Worm (Caenorhabditis elegans) whole organism, L1 larva: ENCODE measurements around the gene C55A6.7.

Experiments
- efl-1 ChIP-seq, 4 experiments: fragments of 150-350 bp; optimal IDR thresholded peaks in 3 of 4; peaks in 1 of 4; 1 replicate in 1 of 4; 2 replicates in 3 of 4; lab custom pipeline; 2014; ENCODE audit warnings: missing biosample characterization in 2 of 4, missing genetic modification characterization in 2 of 4, missing genetic modification reagents in 2 of 4
- egl-27 ChIP-seq, 2 experiments: fragments of 150-350 bp in 1 of 2; sonication (generic microtip); optimal IDR thresholded peaks; 3 replicates each; lab custom pipeline; 2017 to 2018; ENCODE audit warnings: missing biosample characterization in 2 of 2, missing genetic modification characterization in 2 of 2, missing genetic modification reagents in 2 of 2
- ets-5 ChIP-seq: fragments of 200-800 bp; sonication (Bioruptor generic); IDR thresholded peaks from 2 replicates; pipeline ENCODE4 v1.3.6; 2022; ENCODE audit warnings: missing genetic modification characterization, missing compliant biosample characterization
- nhr-237 ChIP-seq: fragments of 150-350 bp; optimal IDR thresholded peaks from 2 replicates; lab custom pipeline; 2014; ENCODE audit warnings: missing biosample characterization, missing genetic modification characterization
- nhr-77 ChIP-seq: fragments of 150-350 bp; optimal IDR thresholded peaks from 2 replicates; lab custom pipeline; 2014; ENCODE audit warnings: missing biosample characterization, missing genetic modification characterization

DNA sequence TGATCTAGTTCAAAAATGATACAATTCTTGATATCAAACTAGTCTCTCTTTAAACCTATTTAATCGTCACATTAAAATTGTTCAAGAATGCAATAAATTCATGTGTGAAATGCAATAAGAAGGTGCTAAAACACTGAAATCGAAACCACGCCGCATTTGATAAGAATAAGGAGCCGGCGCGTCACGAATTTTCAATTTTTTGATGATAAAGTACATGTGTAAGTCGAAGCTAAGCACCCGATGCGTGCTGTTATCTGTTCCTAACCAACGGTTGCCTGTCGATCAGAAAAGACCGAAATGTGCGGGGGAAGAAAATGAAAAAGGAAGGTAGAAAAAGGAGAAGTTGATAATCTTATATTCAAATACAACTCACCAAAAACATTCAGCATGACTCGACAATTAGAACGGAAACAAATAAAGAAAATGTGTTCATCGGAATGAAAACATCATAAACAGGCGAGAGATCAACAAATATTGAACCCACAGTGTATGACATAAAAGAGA is 50.1 kb downstream of the C55A6.7 start, which contains the start of gene aat-6:
- TF ChIP-seq efl-1 (optimal IDR thresholded peaks at IDR 0.05; lab: Kevin White, UChicago) = no peak
- TF ChIP-seq efl-1 (GFP tag; optimal IDR thresholded peaks at IDR 0.05 in 1 of 2; lab: Kevin White, UChicago) = peak in 1 of 2 experiments; percentile 78
- no peak for TF ChIP-seq egl-27 (tag; optimal IDR thresholded peaks at IDR 0.05; lab: Kevin White, UChicago)
- no peak for TF ChIP-seq ets-5 (GFP tag; lab: Robert Waterston, UW)
- TF ChIP-seq nhr-237 (tag; lab: Kevin White, UChicago) = no peak
- no peak for TF ChIP-seq nhr-77 (tag; lab: Kevin White, UChicago)
